Worm (Caenorhabditis elegans) whole organism, mixed stage, embryonic: ENCODE measurements around the gene K02A2.1.
A peak's percentile ranks its signal among the peaks of the same experiment; 100 is the strongest.
"Not testable (repeated sequence)": the region's sequence is repeated elsewhere in the genome, so short reads cannot be mapped to it uniquely, and the experiment has no call there.

Experiments
- M03D4.4 ChIP-seq: sonication (generic microtip); optimal IDR thresholded peaks from 2 replicates; lab custom pipeline; 2017; ENCODE audit warnings: mild to moderate bottlenecking, missing genetic modification characterization, missing compliant biosample characterization
- bed-3 ChIP-seq: fragments of 200-800 bp; sonication (Bioruptor generic); optimal IDR thresholded peaks from 3 replicates; lab custom pipeline; 2018; ENCODE audit warnings: mild to moderate bottlenecking, missing genetic modification characterization, moderate library complexity, missing compliant biosample characterization
- blmp-1 ChIP-seq: fragments of 150-350 bp; optimal IDR thresholded peaks from 2 replicates; lab custom pipeline; 2014; ENCODE audit warnings: missing biosample characterization, missing genetic modification characterization
- ceh-39 ChIP-seq: fragments of 150-350 bp; optimal IDR thresholded peaks from 2 replicates; lab custom pipeline; 2014; ENCODE audit warnings: missing biosample characterization, missing genetic modification characterization
- ceh-43 ChIP-seq: fragments of 200-800 bp; sonication (Bioruptor generic); optimal IDR thresholded peaks from 2 replicates; lab custom pipeline; 2018; ENCODE audit warnings: mild to moderate bottlenecking, missing genetic modification characterization, moderate library complexity, missing compliant biosample characterization
- ces-1 ChIP-seq: fragments of 150-350 bp; optimal IDR thresholded peaks from 2 replicates; lab custom pipeline; 2014; ENCODE audit warnings: missing biosample characterization, missing genetic modification reagents, missing genetic modification characterization
- cnd-1 ChIP-seq: fragments of 200-800 bp; sonication (Bioruptor generic); optimal IDR thresholded peaks from 2 replicates; lab custom pipeline; 2018; ENCODE audit warnings: mild to moderate bottlenecking, missing genetic modification characterization, missing compliant biosample characterization
- drap-1 ChIP-seq: fragments of 200-800 bp; sonication (Bioruptor generic); optimal IDR thresholded peaks from 3 replicates; lab custom pipeline; 2018; ENCODE audit warnings: mild to moderate bottlenecking, missing genetic modification characterization, missing compliant biosample characterization
- elt-1 ChIP-seq: sonication (generic microtip); optimal IDR thresholded peaks from 2 replicates; lab custom pipeline; 2017; ENCODE audit warnings: missing genetic modification characterization, mild to moderate bottlenecking, missing compliant biosample characterization, antibody characterized with exemption, moderate library complexity, borderline replicate concordance; ENCODE audit not compliant: insufficient read depth
- elt-3 ChIP-seq: fragments of 150-350 bp; optimal IDR thresholded peaks from 2 replicates; lab custom pipeline; 2014; ENCODE audit warnings: missing biosample characterization, missing genetic modification characterization
- flh-1 ChIP-seq: fragments of 200-800 bp; sonication (Bioruptor generic); optimal IDR thresholded peaks from 2 replicates; lab custom pipeline; 2018; ENCODE audit warnings: mild to moderate bottlenecking, missing genetic modification characterization, moderate library complexity, missing compliant biosample characterization
- ham-2 ChIP-seq: fragments of 200-800 bp; sonication (Bioruptor generic); optimal IDR thresholded peaks from 2 replicates; lab custom pipeline; 2018; ENCODE audit warnings: mild to moderate bottlenecking, missing genetic modification characterization, missing compliant biosample characterization
- hlh-1 ChIP-seq: fragments of 150-350 bp; optimal IDR thresholded peaks from 2 replicates; lab custom pipeline; 2014; ENCODE audit warnings: missing biosample characterization, missing genetic modification reagents, missing genetic modification characterization
- lin-13 ChIP-seq: fragments of 150-350 bp; optimal IDR thresholded peaks from 2 replicates; lab custom pipeline; 2014; ENCODE audit warnings: missing biosample characterization, missing genetic modification characterization
- lin-32 ChIP-seq: fragments of 200-800 bp; sonication (Bioruptor generic); optimal IDR thresholded peaks from 2 replicates; lab custom pipeline; 2018; ENCODE audit warnings: mild to moderate bottlenecking, missing genetic modification characterization, missing compliant biosample characterization
- lsy-2 ChIP-seq: fragments of 150-350 bp; optimal IDR thresholded peaks from 2 replicates; lab custom pipeline; 2014; ENCODE audit warnings: missing biosample characterization, missing genetic modification characterization
- mab-5 ChIP-seq: fragments of 150-350 bp; optimal IDR thresholded peaks from 2 replicates; lab custom pipeline; 2014; ENCODE audit warnings: missing biosample characterization, missing genetic modification characterization
- mep-1 ChIP-seq: fragments of 150-350 bp; optimal IDR thresholded peaks from 2 replicates; lab custom pipeline; 2017; ENCODE audit warnings: missing biosample characterization, missing genetic modification reagents, missing genetic modification characterization, inconsistent platforms
- mls-2 ChIP-seq: sonication (generic microtip); optimal IDR thresholded peaks from 2 replicates; lab custom pipeline; 2016; ENCODE audit warnings: mild to moderate bottlenecking, missing genetic modification characterization, moderate library complexity, missing compliant biosample characterization
- nhr-12 ChIP-seq: fragments of 150-350 bp; optimal IDR thresholded peaks from 2 replicates; lab custom pipeline; 2014; ENCODE audit warnings: missing biosample characterization, missing genetic modification characterization
- nhr-2 ChIP-seq: fragments of 150-350 bp; optimal IDR thresholded peaks from 2 replicates; lab custom pipeline; 2014; ENCODE audit warnings: missing biosample characterization, missing genetic modification characterization
- nhr-237 ChIP-seq: fragments of 150-350 bp; optimal IDR thresholded peaks from 2 replicates; lab custom pipeline; 2014; ENCODE audit warnings: missing biosample characterization, missing genetic modification characterization
- nhr-76 ChIP-seq: sonication (generic microtip); optimal IDR thresholded peaks from 2 replicates; lab custom pipeline; 2017; ENCODE audit warnings: missing biosample characterization, missing genetic modification characterization
- pha-4 ChIP-seq: fragments of 150-350 bp; optimal IDR thresholded peaks from 2 replicates; lab custom pipeline; 2018; ENCODE audit warnings: missing biosample characterization, missing genetic modification reagents, missing genetic modification characterization
- sem-2 ChIP-seq: fragments of 200-800 bp; sonication (Bioruptor generic); optimal IDR thresholded peaks from 2 replicates; lab custom pipeline; 2018; ENCODE audit warnings: mild to moderate bottlenecking, missing genetic modification characterization, missing compliant biosample characterization
- snpc-4 ChIP-seq: fragments of 150-350 bp; optimal IDR thresholded peaks from 2 replicates; lab custom pipeline; 2014; ENCODE audit warnings: missing biosample characterization, missing genetic modification characterization
- sptf-1 ChIP-seq: sonication (generic microtip); optimal IDR thresholded peaks from 2 replicates; lab custom pipeline; 2017; ENCODE audit warnings: mild to moderate bottlenecking, missing genetic modification characterization, moderate library complexity, missing compliant biosample characterization
- unc-120 ChIP-seq: sonication (generic microtip); optimal IDR thresholded peaks from 2 replicates; lab custom pipeline; 2017; ENCODE audit warnings: missing genetic modification characterization, missing compliant biosample characterization; ENCODE audit not compliant: poor library complexity, severe bottlenecking
- unc-39 ChIP-seq: fragments of 150-350 bp; optimal IDR thresholded peaks from 2 replicates; lab custom pipeline; 2014; ENCODE audit warnings: missing biosample characterization, missing genetic modification characterization
- unc-62 ChIP-seq: fragments of 150-350 bp; optimal IDR thresholded peaks from 2 replicates; lab custom pipeline; 2014; ENCODE audit warnings: missing biosample characterization, missing genetic modification reagents, missing genetic modification characterization
- zip-8 ChIP-seq: fragments of 150-350 bp; optimal IDR thresholded peaks from 2 replicates; lab custom pipeline; 2014; ENCODE audit warnings: missing biosample characterization, missing genetic modification characterization
- ztf-11 ChIP-seq: fragments of 150-350 bp; optimal IDR thresholded peaks from 2 replicates; lab custom pipeline; 2014; ENCODE audit warnings: missing biosample characterization, missing genetic modification characterization

K02A2.1 gene

DNA sequence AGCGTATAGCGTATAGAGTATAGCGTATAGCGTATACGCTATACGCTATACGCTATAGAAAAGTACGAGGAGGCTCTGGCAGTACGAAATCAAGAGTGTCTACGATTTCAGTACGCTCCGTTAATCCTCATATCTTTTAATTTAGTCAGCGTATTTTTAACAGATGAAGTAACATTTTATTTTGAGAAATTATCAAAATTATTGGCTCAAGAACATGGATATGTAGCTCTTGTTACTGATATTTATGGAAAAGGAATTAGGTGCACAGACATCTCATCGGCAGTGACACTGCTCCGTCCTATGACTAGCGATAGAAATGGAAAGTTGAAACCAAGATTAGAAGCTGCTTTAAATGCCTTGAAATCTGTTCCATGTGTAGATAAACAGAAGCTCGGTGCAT is at the start of gene K02A2.1:
Gene K02A2.1 (plus strand): TSS at position 301 of the 400 bp plus-strand sequence.
- not testable (repeated sequence) for TF ChIP-seq cnd-1 (tag; lab: Kevin White, UChicago); drap-1 (GFP tag; lab: Kevin White, UChicago); nhr-237
- TF ChIP-seq, all 35 proteins: peak for 0; not testable (repeated sequence) for 35

ce11 chrII:7385442-7385841 is 49.6 kb upstream of the K02A2.1 start, which contains the start of gene sre-3:
Gene sre-3 (plus strand): TSS chrII:7385742.
- TF ChIP-seq ceh-43 (GFP tag; lab: Kevin White, UChicago) (no peak), M03D4.4 (no peak), mls-2 (tag; lab: Kevin White, UChicago) (no peak), nhr-12 (tag; lab: Kevin White, UChicago) (no peak), nhr-237 (no peak), nhr-76 (tag; lab: Kevin White, UChicago) (no peak), ham-2 (GFP tag; lab: Kevin White, UChicago) (no peak), zip-8 (no peak), ceh-39 (tag; lab: Kevin White, UChicago) (no peak), hlh-1 (tag; lab: Kevin White, UChicago) (no peak), ztf-11 (tag; lab: Kevin White, UChicago) (no peak), elt-1 (no peak), mep-1 (tag; lab: Kevin White, UChicago) (no peak), elt-3 (no peak), blmp-1 (tag; lab: Kevin White, UChicago) (no peak), ces-1 (no peak), pha-4 (tag; lab: Kevin White, UChicago) (no peak), bed-3 (no peak), unc-62 (no peak), sem-2 (GFP tag; lab: Kevin White, UChicago) (no peak)

DNA sequence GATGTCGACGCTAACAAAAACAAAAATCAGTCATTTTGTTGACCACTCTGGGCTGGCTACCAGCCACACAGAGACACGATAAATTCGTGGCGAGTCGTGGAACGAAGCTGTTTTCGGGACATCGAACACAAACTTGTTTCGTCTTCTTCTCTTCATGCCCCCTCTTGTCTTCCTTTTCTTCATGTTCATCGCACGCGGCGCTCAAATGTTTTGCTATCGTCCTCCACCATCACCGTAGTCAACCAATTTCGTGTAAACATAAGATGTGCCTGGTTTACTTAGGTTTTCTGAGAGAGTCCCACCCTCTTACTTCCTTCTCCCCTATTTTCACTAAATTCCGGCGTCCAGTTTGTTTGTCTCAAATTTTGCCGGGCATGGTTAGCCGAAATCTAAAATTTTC is 44.7 kb upstream of the K02A2.1 start:
- TF ChIP-seq unc-120 (tag; lab: Kevin White, UChicago) (no peak), nhr-2 (tag; lab: Kevin White, UChicago) (no peak), mep-1 (tag; lab: Kevin White, UChicago) (no peak), unc-39 (no peak), zip-8 (no peak), elt-3 (no peak), drap-1 (GFP tag; lab: Kevin White, UChicago) (no peak), cnd-1 (tag; lab: Kevin White, UChicago) (no peak), lin-13 (no peak), nhr-12 (tag; lab: Kevin White, UChicago) (no peak), flh-1 (GFP tag; lab: Kevin White, UChicago) (no peak), sptf-1 (tag; lab: Kevin White, UChicago) (no peak)

- TF ChIP-seq lsy-2 (tag; lab: Kevin White, UChicago) (peak; percentile 6), mep-1 (tag; lab: Kevin White, UChicago) (peak; percentile 22), cnd-1 (tag; lab: Kevin White, UChicago) (no peak), unc-62 (peak; percentile 14)
These were observed 42.9 kb upstream of the K02A2.1 start for ce11 chrII:7392052-7392694.

- no peak for TF ChIP-seq snpc-4 (tag; lab: Kevin White, UChicago)
- no peak for TF ChIP-seq mls-2 (tag; lab: Kevin White, UChicago)
- TF ChIP-seq mep-1 (tag; lab: Kevin White, UChicago) = no peak
- no peak for TF ChIP-seq ham-2 (GFP tag; lab: Kevin White, UChicago)
- no peak for TF ChIP-seq lin-32 (GFP tag; lab: Kevin White, UChicago)
- TF ChIP-seq mab-5 (tag; lab: Kevin White, UChicago) = no peak
- TF ChIP-seq lin-13 = no peak
- TF ChIP-seq sptf-1 (tag; lab: Kevin White, UChicago) = no peak
- no peak for TF ChIP-seq hlh-1 (tag; lab: Kevin White, UChicago)
- TF ChIP-seq ces-1 = no peak
- TF ChIP-seq unc-39 = no peak
- TF ChIP-seq nhr-76 (tag; lab: Kevin White, UChicago) = no peak
These were observed 41.7 kb upstream of the K02A2.1 start for ce11 chrII:7393393-7393792.
